Worm (Caenorhabditis elegans) whole organism, young adult: ENCODE measurements around the gene Y105C5B.8.

Source experiments
- T07F8.4 ChIP-seq: sonication (generic microtip); optimal IDR thresholded peaks from 2 replicates; lab custom pipeline; 2016; ENCODE audit warnings: mild to moderate bottlenecking, missing genetic modification characterization, moderate library complexity, missing compliant biosample characterization
- akir-1 ChIP-seq: fragments of 200-800 bp; sonication (Bioruptor generic); optimal IDR thresholded peaks from 2 replicates; lab custom pipeline; 2018; ENCODE audit warnings: mild to moderate bottlenecking, missing genetic modification characterization, moderate library complexity, missing compliant biosample characterization
- attf-6 ChIP-seq: fragments of 200-800 bp; sonication (Bioruptor generic); IDR thresholded peaks from 2 replicates; pipeline ENCODE4 v1.3.6; 2022; ENCODE audit warnings: missing genetic modification reagents, missing genetic modification characterization, missing compliant biosample characterization
- egl-44 ChIP-seq: fragments of 200-800 bp; sonication (Bioruptor generic); IDR thresholded peaks from 2 replicates; pipeline ENCODE4 v1.3.6; 2022; ENCODE audit warnings: missing genetic modification reagents, missing genetic modification characterization, missing compliant biosample characterization
- snpc-4 ChIP-seq, 5 experiments: fragments of 150-350 bp in 1 of 5; sonication (generic microtip) in 4 of 5; optimal IDR thresholded peaks; 2 replicates each; lab custom pipeline; 2014 to 2018; ENCODE audit warnings: missing genetic modification characterization in 5 of 5, missing biosample characterization in 3 of 5, antibody characterized with exemption in 2 of 5, mild to moderate bottlenecking in 2 of 5, missing compliant biosample characterization in 2 of 5, missing genotype in 2 of 5, moderate library complexity in 2 of 5, missing genetic modification reagents in 1 of 5
- ztf-28 ChIP-seq: fragments of 200-800 bp; sonication (Bioruptor generic); IDR thresholded peaks from 2 replicates; pipeline ENCODE4 v1.3.6; 2022; ENCODE audit warnings: missing genetic modification reagents, missing genetic modification characterization, missing compliant biosample characterization

The Y105C5B.8 gene

ce11 chrIV:15883922-15884321 is 42.7 kb downstream of the Y105C5B.8 start, which contains the start of gene Y105C5B.3:
Y105C5B.3 (plus strand) TSS chrIV:15884222.
- no peak for TF ChIP-seq snpc-4 (GFP tag; optimal IDR thresholded peaks at IDR 0.05; lab: Kevin White, UChicago)
- peak in 1 of 4 experiments; percentile 12 for TF ChIP-seq snpc-4 (tag; optimal IDR thresholded peaks at IDR 0.05; lab: Kevin White, UChicago)
- TF ChIP-seq T07F8.4: no peak
- TF ChIP-seq, all 124 proteins: peak for 1

- peak; percentile 83 for TF ChIP-seq attf-6 (GFP tag; lab: Robert Waterston, UW)
- peak; percentile 23 for TF ChIP-seq snpc-4 (GFP tag; optimal IDR thresholded peaks at IDR 0.05; lab: Kevin White, UChicago)
- peak in 2 of 4 experiments; percentile 39 to 63 for TF ChIP-seq snpc-4 (tag; optimal IDR thresholded peaks at IDR 0.05; lab: Kevin White, UChicago)
- no peak for TF ChIP-seq akir-1 (GFP tag; lab: Kevin White, UChicago)
Observed at ce11 chrIV:15880114-15880513, 46.5 kb downstream of the Y105C5B.8 start.

- peak; percentile 7 for TF ChIP-seq snpc-4 (GFP tag; optimal IDR thresholded peaks at IDR 0.05; lab: Kevin White, UChicago)
- TF ChIP-seq snpc-4 (tag; optimal IDR thresholded peaks at IDR 0.05; lab: Kevin White, UChicago): no peak
- no peak for TF ChIP-seq ztf-28 (GFP tag; lab: Robert Waterston, UW)
- no peak for TF ChIP-seq egl-44
- TF ChIP-seq, all 124 proteins: peak for 1
Observed at ce11 chrIV:15878262-15878661, 48.4 kb downstream of the Y105C5B.8 start.
